Worm (Caenorhabditis elegans): ENCODE data around the gene mnat-1.

Gene mnat-1

ce11 chrII:2458881-2459280, 19.6 kb downstream of the mnat-1 start, which contains the start of gene pqn-42:
TSS of gene pqn-42 (minus strand) at chrII:2458981.
- TF ChIP-seq unc-98 (GFP tag; IDR thresholded peaks at IDR 0.05) (no peak), unc-86 (tag; optimal IDR thresholded peaks at IDR 0.05) (no peak), hlh-4 (tag; optimal IDR thresholded peaks at IDR 0.05) (no peak), mdl-1 (tag; optimal IDR thresholded peaks at IDR 0.05) (no peak), C16A3.4 (tag; optimal IDR thresholded peaks at IDR 0.05) (no peak), lin-39 (tag; optimal IDR thresholded peaks at IDR 0.05) (no peak), vab-15 (tag; optimal IDR thresholded peaks at IDR 0.05) (no peak), fkh-8 (tag; optimal IDR thresholded peaks at IDR 0.05) (no peak)

ce11 chrII:2456973-2457372, 21.5 kb downstream of the mnat-1 start:
- no peak for TF ChIP-seq lir-3 (tag; optimal IDR thresholded peaks at IDR 0.05; ENCODE audit: poor library complexity)
- TF ChIP-seq mef-2 (tag; optimal IDR thresholded peaks at IDR 0.05): no peak

ce11 chrII:2455931-2456576, 22.4 kb downstream of the mnat-1 start:
- TF ChIP-seq nhr-11 (tag; optimal IDR thresholded peaks at IDR 0.05) (no peak), fkh-10 (GFP tag; optimal IDR thresholded peaks at IDR 0.05) (no peak), vab-15 (tag; optimal IDR thresholded peaks at IDR 0.05) (no peak), zip-4 (GFP tag; optimal IDR thresholded peaks at IDR 0.05) (no peak), lsy-2 (tag; optimal IDR thresholded peaks at IDR 0.05) (peak; percentile 20 to 30), ztf-4 (tag; optimal IDR thresholded peaks at IDR 0.05) (no peak), pqm-1 (tag; optimal IDR thresholded peaks at IDR 0.05) (no peak), elt-2 (tag; optimal IDR thresholded peaks at IDR 0.05) (no peak), fkh-4 (tag; optimal IDR thresholded peaks at IDR 0.05; ENCODE audit: borderline replicate concordance) (no peak), efl-1 (optimal IDR thresholded peaks at IDR 0.05) (no peak), efl-1 (GFP tag; optimal IDR thresholded peaks at IDR 0.05 in 1 of 2) (peak in 1 of 2 experiments; percentile 30), tlp-1 (tag; optimal IDR thresholded peaks at IDR 0.05) (no peak), lin-13 (GFP tag; optimal IDR thresholded peaks at IDR 0.05) (no peak), unc-62 (GFP tag; optimal IDR thresholded peaks at IDR 0.05) (no peak), ceh-82 (tag; optimal IDR thresholded peaks at IDR 0.05) (no peak), tbx-2 (tag; optimal IDR thresholded peaks at IDR 0.05) (no peak), unc-98 (GFP tag; IDR thresholded peaks at IDR 0.05) (no peak), egl-27 (tag; optimal IDR thresholded peaks at IDR 0.05) (no peak), sup-37 (GFP tag; optimal IDR thresholded peaks at IDR 0.05) (no peak)

ce11 chrII:2454822-2455221, 23.6 kb downstream of the mnat-1 start:
- peak in 1 of 2 experiments; percentile 64 for TF ChIP-seq lsy-2 (tag; optimal IDR thresholded peaks at IDR 0.05)
- TF ChIP-seq xbp-1 (tag; optimal IDR thresholded peaks at IDR 0.05): no peak
- TF ChIP-seq Y116A8C.19 (tag; optimal IDR thresholded peaks at IDR 0.05; ENCODE audit: borderline replicate concordance): no peak
- no peak for TF ChIP-seq fkh-8 (tag; optimal IDR thresholded peaks at IDR 0.05)
- no peak for TF ChIP-seq unc-130 (tag; optimal IDR thresholded peaks at IDR 0.05)
- TF ChIP-seq mdl-1 (tag; optimal IDR thresholded peaks at IDR 0.05): no peak
- no peak for TF ChIP-seq dpl-1 (GFP tag; optimal IDR thresholded peaks at IDR 0.05)
- no peak for TF ChIP-seq aha-1 (tag; optimal IDR thresholded peaks at IDR 0.05)
- no peak for TF ChIP-seq ces-1 (GFP tag; optimal IDR thresholded peaks at IDR 0.05)
- TF ChIP-seq dsc-1 (tag; optimal IDR thresholded peaks at IDR 0.05): no peak
- TF ChIP-seq lin-14 (GFP tag; optimal IDR thresholded peaks at IDR 0.05): peak; percentile 54
- TF ChIP-seq vab-15 (tag; optimal IDR thresholded peaks at IDR 0.05): no peak
- no peak for TF ChIP-seq fos-1 (tag; optimal IDR thresholded peaks at IDR 0.05)
- peak; percentile 17 for TF ChIP-seq skn-1 (tag; optimal IDR thresholded peaks at IDR 0.05)
- TF ChIP-seq mep-1 (tag; optimal IDR thresholded peaks at IDR 0.05): no peak
- TF ChIP-seq unc-86 (tag; optimal IDR thresholded peaks at IDR 0.05): no peak
- TF ChIP-seq tlp-1 (tag; optimal IDR thresholded peaks at IDR 0.05): no peak
- no peak for TF ChIP-seq hpl-2 (GFP tag; optimal IDR thresholded peaks at IDR 0.05)
- TF ChIP-seq aly-2 (tag; optimal IDR thresholded peaks at IDR 0.05): no peak
- TF ChIP-seq elt-3 (tag; optimal IDR thresholded peaks at IDR 0.05): no peak
- TF ChIP-seq ceh-90 (tag; optimal IDR thresholded peaks at IDR 0.05): no peak
- no peak for TF ChIP-seq nhr-85 (tag)
- peak; percentile 49 for TF ChIP-seq nhr-20 (tag; optimal IDR thresholded peaks at IDR 0.05)
- TF ChIP-seq C16A3.4 (tag; optimal IDR thresholded peaks at IDR 0.05): no peak
- no peak for TF ChIP-seq pqm-1 (tag; optimal IDR thresholded peaks at IDR 0.05)
- TF ChIP-seq nhr-84 (tag; optimal IDR thresholded peaks at IDR 0.05): no peak
- no peak for TF ChIP-seq efl-3 (GFP tag; optimal IDR thresholded peaks at IDR 0.05)
- TF ChIP-seq tbx-2 (tag; optimal IDR thresholded peaks at IDR 0.05): peak; percentile 72
- no peak for TF ChIP-seq nhr-28 (tag; optimal IDR thresholded peaks at IDR 0.05)
- peak; percentile 35 to 52 for TF ChIP-seq efl-1 (optimal IDR thresholded peaks at IDR 0.05)
- TF ChIP-seq efl-1 (GFP tag; optimal IDR thresholded peaks at IDR 0.05 in 1 of 2): peak; percentile 9 to 92
